Worm (Caenorhabditis elegans) whole organism, L1 larva: Measurements from ENCODE around the gene arrd-7.

ENCODE experiments used
- C16A3.4 ChIP-seq: fragments of 150-350 bp; optimal IDR thresholded peaks from 2 replicates; lab custom pipeline; 2014; ENCODE audit warnings: missing biosample characterization, missing genetic modification characterization
- C34B4.2 ChIP-seq: sonication (generic microtip); optimal IDR thresholded peaks from 2 replicates; lab custom pipeline; 2017; ENCODE audit warnings: mild to moderate bottlenecking, missing genetic modification characterization, missing compliant biosample characterization
- F16B12.6 ChIP-seq: fragments of 150-350 bp; optimal IDR thresholded peaks from 2 replicates; lab custom pipeline; 2014; ENCODE audit warnings: missing biosample characterization, missing genetic modification characterization
- Y116A8C.19 ChIP-seq: sonication (generic microtip); optimal IDR thresholded peaks from 2 replicates; lab custom pipeline; 2016; ENCODE audit warnings: missing compliant biosample characterization, missing genetic modification characterization, borderline replicate concordance
- alr-1 ChIP-seq: fragments of 200-800 bp; sonication (Bioruptor generic); optimal IDR thresholded peaks from 2 replicates; lab custom pipeline; 2018; ENCODE audit warnings: borderline replicate concordance, mild to moderate bottlenecking, missing genetic modification characterization, missing compliant biosample characterization
- aly-2 ChIP-seq: fragments of 150-350 bp; optimal IDR thresholded peaks from 2 replicates; lab custom pipeline; 2014; ENCODE audit warnings: missing biosample characterization, missing genetic modification characterization
- ama-1 ChIP-seq: fragments of 150-350 bp; optimal IDR thresholded peaks from 2 replicates; lab custom pipeline; 2014
- blmp-1 ChIP-seq: fragments of 150-350 bp; optimal IDR thresholded peaks from 2 replicates; lab custom pipeline; 2014; ENCODE audit warnings: missing biosample characterization, missing genetic modification characterization
- ceh-82 ChIP-seq, 3 experiments: fragments of 150-350 bp in 1 of 3; sonication (generic microtip) in 2 of 3; optimal IDR thresholded peaks; 2 replicates each; lab custom pipeline; 2014 to 2017; ENCODE audit warnings: missing biosample characterization in 3 of 3, missing genetic modification characterization in 3 of 3
- ceh-88 ChIP-seq: fragments of 200-800 bp; sonication (Bioruptor generic); IDR thresholded peaks from 2 replicates; pipeline ENCODE4 v1.3.6; 2022; ENCODE audit warnings: missing genetic modification characterization, missing compliant biosample characterization
- ceh-90 ChIP-seq: sonication (generic microtip); optimal IDR thresholded peaks from 2 replicates; lab custom pipeline; 2016; ENCODE audit warnings: missing genetic modification characterization, missing compliant biosample characterization
- ces-1 ChIP-seq: fragments of 150-350 bp; optimal IDR thresholded peaks from 2 replicates; lab custom pipeline; 2014; ENCODE audit warnings: missing biosample characterization, missing genetic modification reagents, missing genetic modification characterization
- dpl-1 ChIP-seq, 3 experiments: fragments of 150-350 bp in 2 of 3; sonication (generic microtip) in 1 of 3; optimal IDR thresholded peaks; 2 replicates each; lab custom pipeline; 2014 to 2017; ENCODE audit warnings: missing biosample characterization in 3 of 3, missing genetic modification characterization in 3 of 3, missing genetic modification reagents in 3 of 3
- dsc-1 ChIP-seq: sonication (generic microtip); optimal IDR thresholded peaks from 2 replicates; lab custom pipeline; 2016; ENCODE audit warnings: mild to moderate bottlenecking, missing genetic modification characterization, missing compliant biosample characterization
- efl-1 ChIP-seq, 4 experiments: fragments of 150-350 bp; optimal IDR thresholded peaks in 3 of 4; peaks in 1 of 4; 1 replicate in 1 of 4; 2 replicates in 3 of 4; lab custom pipeline; 2014; ENCODE audit warnings: missing biosample characterization in 2 of 4, missing genetic modification characterization in 2 of 4, missing genetic modification reagents in 2 of 4
- efl-3 ChIP-seq: fragments of 200-800 bp; sonication (Bioruptor generic); optimal IDR thresholded peaks from 2 replicates; lab custom pipeline; 2018; ENCODE audit warnings: mild to moderate bottlenecking, missing genetic modification characterization, missing compliant biosample characterization
- egl-27 ChIP-seq, 2 experiments: fragments of 150-350 bp in 1 of 2; sonication (generic microtip); optimal IDR thresholded peaks; 3 replicates each; lab custom pipeline; 2017 to 2018; ENCODE audit warnings: missing biosample characterization in 2 of 2, missing genetic modification characterization in 2 of 2, missing genetic modification reagents in 2 of 2
- elt-2 ChIP-seq: sonication (generic microtip); optimal IDR thresholded peaks from 2 replicates; lab custom pipeline; 2016; ENCODE audit warnings: missing genetic modification characterization, mild to moderate bottlenecking, inconsistent platforms, missing compliant biosample characterization, missing genetic modification reagents
- ets-5 ChIP-seq: fragments of 200-800 bp; sonication (Bioruptor generic); IDR thresholded peaks from 2 replicates; pipeline ENCODE4 v1.3.6; 2022; ENCODE audit warnings: missing genetic modification characterization, missing compliant biosample characterization
- fkh-8 ChIP-seq: sonication (generic microtip); optimal IDR thresholded peaks from 2 replicates; lab custom pipeline; 2016; ENCODE audit warnings: mild to moderate bottlenecking, missing genetic modification characterization, missing compliant biosample characterization
- hlh-4 ChIP-seq: sonication (generic microtip); optimal IDR thresholded peaks from 2 replicates; lab custom pipeline; 2016; ENCODE audit warnings: mild to moderate bottlenecking, missing genetic modification characterization, missing compliant biosample characterization
- jun-1 ChIP-seq: fragments of 150-350 bp; optimal IDR thresholded peaks from 2 replicates; lab custom pipeline; 2014; ENCODE audit warnings: missing biosample characterization, missing genetic modification reagents, missing genetic modification characterization
- lin-13 ChIP-seq: fragments of 150-350 bp; optimal IDR thresholded peaks from 2 replicates; lab custom pipeline; 2014; ENCODE audit warnings: missing biosample characterization, missing genetic modification reagents, missing genetic modification characterization
- lin-35 ChIP-seq, 2 experiments: fragments of 150-350 bp; optimal IDR thresholded peaks; 2 replicates each; lab custom pipeline; 2014; ENCODE audit warnings: missing biosample characterization in 2 of 2, missing genetic modification characterization in 2 of 2, missing genetic modification reagents in 2 of 2
- lin-39 ChIP-seq: fragments of 150-350 bp; optimal IDR thresholded peaks from 2 replicates; lab custom pipeline; 2014; ENCODE audit warnings: missing biosample characterization, missing genetic modification reagents, missing genetic modification characterization
- lir-3 ChIP-seq: sonication (generic microtip); optimal IDR thresholded peaks from 2 replicates; lab custom pipeline; 2016; ENCODE audit warnings: mild to moderate bottlenecking, missing genetic modification characterization, moderate library complexity, missing compliant biosample characterization; ENCODE audit not compliant: poor library complexity
- lsy-2 ChIP-seq, 2 experiments: fragments of 150-350 bp; optimal IDR thresholded peaks; 2 replicates each; lab custom pipeline; 2014; ENCODE audit warnings: missing biosample characterization in 2 of 2, missing genetic modification characterization in 2 of 2
- mab-9 ChIP-seq: fragments of 200-800 bp; sonication (Bioruptor generic); IDR thresholded peaks from 2 replicates; pipeline ENCODE4 v1.3.6; 2022; ENCODE audit warnings: missing genetic modification reagents, missing genetic modification characterization, missing compliant biosample characterization
- mep-1 ChIP-seq: fragments of 150-350 bp; optimal IDR thresholded peaks from 2 replicates; lab custom pipeline; 2014; ENCODE audit warnings: missing biosample characterization, missing genetic modification characterization
- nhr-11 ChIP-seq: fragments of 150-350 bp; optimal IDR thresholded peaks from 2 replicates; lab custom pipeline; 2014; ENCODE audit warnings: missing biosample characterization, missing genetic modification characterization
- nhr-12 ChIP-seq: sonication (generic microtip); optimal IDR thresholded peaks from 2 replicates; lab custom pipeline; 2017; ENCODE audit warnings: missing biosample characterization, missing genetic modification characterization
- nhr-19 ChIP-seq: fragments of 200-800 bp; sonication (Bioruptor generic); conservative IDR thresholded peaks from 2 replicates; pipeline ENCODE4 v1.3.6; 2022; ENCODE audit warnings: missing genetic modification characterization, missing compliant biosample characterization
- nhr-47 ChIP-seq: sonication (generic microtip); optimal IDR thresholded peaks from 2 replicates; lab custom pipeline; 2016; ENCODE audit warnings: mild to moderate bottlenecking, missing genetic modification characterization, moderate library complexity, missing compliant biosample characterization
- nhr-71 ChIP-seq: sonication (generic microtip); optimal IDR thresholded peaks from 2 replicates; lab custom pipeline; 2016; ENCODE audit warnings: mild to moderate bottlenecking, missing genetic modification characterization, moderate library complexity, missing compliant biosample characterization
- nhr-85 ChIP-seq: sonication (generic microtip); peaks from one replicate; lab custom pipeline; 2016; ENCODE audit warnings: missing genetic modification characterization, inconsistent platforms, missing compliant biosample characterization
- pag-3 ChIP-seq: sonication (generic microtip); optimal IDR thresholded peaks from 2 replicates; lab custom pipeline; 2017; ENCODE audit warnings: missing genetic modification characterization, mild to moderate bottlenecking, missing compliant biosample characterization, antibody characterized with exemption, borderline replicate concordance; ENCODE audit not compliant: insufficient read depth
- snpc-4 ChIP-seq: fragments of 150-350 bp; optimal IDR thresholded peaks from 2 replicates; lab custom pipeline; 2014; ENCODE audit warnings: missing biosample characterization, missing genetic modification characterization
- sox-4 ChIP-seq: sonication (generic microtip); optimal IDR thresholded peaks from 2 replicates; lab custom pipeline; 2016; ENCODE audit warnings: missing genetic modification characterization, missing compliant biosample characterization
- sptf-1 ChIP-seq: fragments of 150-350 bp; optimal IDR thresholded peaks from 2 replicates; lab custom pipeline; 2014; ENCODE audit warnings: missing biosample characterization, missing genetic modification characterization
- swsn-7 ChIP-seq: sonication (generic microtip); optimal IDR thresholded peaks from 2 replicates; lab custom pipeline; 2016; ENCODE audit warnings: missing genetic modification characterization, missing compliant biosample characterization
- tbx-2 ChIP-seq: sonication (generic microtip); optimal IDR thresholded peaks from 2 replicates; lab custom pipeline; 2016; ENCODE audit warnings: missing genetic modification characterization, missing compliant biosample characterization
- tlp-1 ChIP-seq: fragments of 150-350 bp; optimal IDR thresholded peaks from 2 replicates; lab custom pipeline; 2014; ENCODE audit warnings: missing biosample characterization, missing genetic modification characterization
- unc-130 ChIP-seq: fragments of 150-350 bp; optimal IDR thresholded peaks from 2 replicates; lab custom pipeline; 2017; ENCODE audit warnings: missing biosample characterization, missing genetic modification characterization, inconsistent platforms
- unc-30 ChIP-seq: sonication (generic microtip); optimal IDR thresholded peaks from 2 replicates; lab custom pipeline; 2017; ENCODE audit warnings: missing biosample characterization, missing genetic modification characterization
- unc-62 ChIP-seq: fragments of 150-350 bp; optimal IDR thresholded peaks from 2 replicates; lab custom pipeline; 2014; ENCODE audit warnings: missing biosample characterization, missing genetic modification reagents, missing genetic modification characterization
- unc-86 ChIP-seq: sonication (generic microtip); optimal IDR thresholded peaks from 2 replicates; lab custom pipeline; 2016; ENCODE audit warnings: missing genetic modification characterization, missing compliant biosample characterization
- vab-15 ChIP-seq: sonication (generic microtip); optimal IDR thresholded peaks from 2 replicates; lab custom pipeline; 2017; ENCODE audit warnings: missing genotype, mild to moderate bottlenecking, missing genetic modification characterization, missing compliant biosample characterization
- zag-1 ChIP-seq: fragments of 150-350 bp; optimal IDR thresholded peaks from 2 replicates; lab custom pipeline; 2014; ENCODE audit warnings: missing biosample characterization, missing genetic modification characterization
- ztf-4 ChIP-seq: fragments of 150-350 bp; optimal IDR thresholded peaks from 2 replicates; lab custom pipeline; 2014; ENCODE audit warnings: missing biosample characterization, missing genetic modification characterization

arrd-7 gene

ce11 chrII:12050607-12051006 is 11.8 kb downstream of the arrd-7 start (continued):
- TF ChIP-seq alr-1 (tag; lab: Kevin White, UChicago), result no peak
- TF ChIP-seq unc-30 (tag; lab: Kevin White, UChicago), result no peak
- no peak for TF ChIP-seq swsn-7
- no peak for TF ChIP-seq C16A3.4
- TF ChIP-seq egl-27 (tag; optimal IDR thresholded peaks at IDR 0.05; lab: Kevin White, UChicago), result no peak
- TF ChIP-seq ets-5, result no peak
- no peak for TF ChIP-seq snpc-4
- peak in 1 of 3 experiments; percentile 28 for TF ChIP-seq dpl-1 (GFP tag; optimal IDR thresholded peaks at IDR 0.05; lab: Kevin White, UChicago)
- TF ChIP-seq mep-1 (tag; lab: Kevin White, UChicago), result peak; percentile 14
- TF ChIP-seq sptf-1 (tag; lab: Kevin White, UChicago), result no peak
- no peak for TF ChIP-seq unc-62 (GFP tag; lab: Kevin White, UChicago)
- TF ChIP-seq lin-35 (GFP tag; optimal IDR thresholded peaks at IDR 0.05; lab: Kevin White, UChicago), result peak in 1 of 2 experiments; percentile 72
- TF ChIP-seq dsc-1 (tag; lab: Kevin White, UChicago), result no peak
- no peak for TF ChIP-seq lin-39 (tag; lab: Kevin White, UChicago)
- TF ChIP-seq nhr-12 (tag; lab: Kevin White, UChicago), result no peak
- no peak for TF ChIP-seq ces-1
- TF ChIP-seq nhr-71 (tag; lab: Kevin White, UChicago), result peak; percentile 79
- peak; percentile 10 for TF ChIP-seq unc-130 (tag; lab: Kevin White, UChicago)
- TF ChIP-seq Y116A8C.19 (tag; lab: Kevin White, UChicago), result no peak
- no peak for TF ChIP-seq unc-86 (tag; lab: Kevin White, UChicago)
- no peak for TF ChIP-seq hlh-4
- no peak for TF ChIP-seq F16B12.6 (tag; lab: Kevin White, UChicago)
- TF ChIP-seq lin-13, result no peak
- no peak for TF ChIP-seq C34B4.2 (tag; lab: Kevin White, UChicago)
- no peak for TF ChIP-seq jun-1 (tag; lab: Kevin White, UChicago)
- TF ChIP-seq nhr-19 (GFP tag; lab: Robert Waterston, UW), result peak; percentile 24; the same call in 1 of the 2 replicates
- TF ChIP-seq vab-15 (tag; lab: Kevin White, UChicago), result no peak
- no peak for TF ChIP-seq pag-3 (tag; lab: Kevin White, UChicago)
- no peak for TF ChIP-seq mab-9
- TF ChIP-seq blmp-1, result peak; percentile 60
- TF ChIP-seq efl-1 (optimal IDR thresholded peaks at IDR 0.05; lab: Kevin White, UChicago), result peak in 1 of 2 experiments; percentile 6
- peak; percentile 9 to 88 for TF ChIP-seq efl-1 (GFP tag; optimal IDR thresholded peaks at IDR 0.05 in 1 of 2; lab: Kevin White, UChicago)
- TF ChIP-seq elt-2 (tag; lab: Kevin White, UChicago), result no peak
- TF ChIP-seq fkh-8 (tag; lab: Kevin White, UChicago), result no peak
- TF ChIP-seq sox-4, result no peak
- peak; percentile 54 for TF ChIP-seq tbx-2 (tag; lab: Kevin White, UChicago)
- no peak for TF ChIP-seq ceh-82 (tag; optimal IDR thresholded peaks at IDR 0.05; lab: Kevin White, UChicago)
- TF ChIP-seq efl-3, result no peak
- no peak for TF ChIP-seq aly-2 (tag; lab: Kevin White, UChicago)
- no peak for TF ChIP-seq lsy-2 (tag; optimal IDR thresholded peaks at IDR 0.05; lab: Kevin White, UChicago)
- no peak for TF ChIP-seq zag-1 (tag; lab: Kevin White, UChicago)
- TF ChIP-seq ceh-88 (GFP tag; lab: Robert Waterston, UW), result no peak
- no peak for TF ChIP-seq nhr-11 (tag; lab: Kevin White, UChicago)
- TF ChIP-seq nhr-85 (tag; lab: Kevin White, UChicago), result peak; percentile 66
- no peak for TF ChIP-seq ztf-4 (tag; lab: Kevin White, UChicago)
- no peak for TF ChIP-seq lir-3 (tag; lab: Kevin White, UChicago)
- peak; percentile 9 for TF ChIP-seq nhr-47 (tag; lab: Kevin White, UChicago)
- no peak for TF ChIP-seq tlp-1 (tag; lab: Kevin White, UChicago)
- TF ChIP-seq ama-1 (lab: Kevin White, UChicago), result no peak
- no peak for TF ChIP-seq ceh-90
